Worm (Caenorhabditis elegans) whole organism, late embryonic: Measurements from ENCODE around the gene ZK686.6.

ENCODE experiments used
- C08G9.2 ChIP-seq: sonication (generic microtip); optimal IDR thresholded peaks from 2 replicates; lab custom pipeline; 2016; ENCODE audit warnings: mild to moderate bottlenecking, missing genetic modification characterization, moderate library complexity, missing compliant biosample characterization
- K09A11.1 ChIP-seq: sonication (generic microtip); optimal IDR thresholded peaks from 2 replicates; lab custom pipeline; 2017; ENCODE audit warnings: antibody characterized with exemption, mild to moderate bottlenecking, missing genetic modification characterization, missing compliant biosample characterization; ENCODE audit not compliant: insufficient read depth
- Y22D7AL.16 ChIP-seq: sonication (generic microtip); optimal IDR thresholded peaks from 2 replicates; lab custom pipeline; 2016; ENCODE audit warnings: missing genetic modification characterization, missing compliant biosample characterization
- ahr-1 ChIP-seq: sonication (generic microtip); optimal IDR thresholded peaks from 2 replicates; lab custom pipeline; 2016; ENCODE audit warnings: missing genetic modification characterization, missing compliant biosample characterization
- ceh-18 ChIP-seq: sonication (generic microtip); optimal IDR thresholded peaks from 2 replicates; lab custom pipeline; 2016; ENCODE audit warnings: missing genetic modification characterization, missing compliant biosample characterization
- ceh-2 ChIP-seq: sonication (generic microtip); optimal IDR thresholded peaks from 2 replicates; lab custom pipeline; 2016; ENCODE audit warnings: missing genotype, missing genetic modification characterization, missing compliant biosample characterization
- ceh-22 ChIP-seq: sonication (generic microtip); optimal IDR thresholded peaks from 2 replicates; lab custom pipeline; 2017; ENCODE audit warnings: missing biosample characterization, missing genetic modification characterization
- ceh-30 ChIP-seq: fragments of 150-350 bp; optimal IDR thresholded peaks from 2 replicates; lab custom pipeline; 2014; ENCODE audit warnings: missing biosample characterization, missing genetic modification characterization
- ceh-31 ChIP-seq: sonication (generic microtip); optimal IDR thresholded peaks from 2 replicates; lab custom pipeline; 2016; ENCODE audit warnings: missing genetic modification characterization, missing compliant biosample characterization
- ceh-34 ChIP-seq: sonication (generic microtip); optimal IDR thresholded peaks from 2 replicates; lab custom pipeline; 2016; ENCODE audit warnings: mild to moderate bottlenecking, missing genetic modification characterization, missing compliant biosample characterization
- ceh-45 ChIP-seq: fragments of 200-800 bp; sonication (Bioruptor generic); IDR thresholded peaks from 2 replicates; pipeline ENCODE4 v1.3.6; 2022; ENCODE audit warnings: missing genetic modification reagents, missing genetic modification characterization, missing compliant biosample characterization
- ceh-6 ChIP-seq: fragments of 200-800 bp; sonication (Bioruptor generic); optimal IDR thresholded peaks from 2 replicates; lab custom pipeline; 2018; ENCODE audit warnings: mild to moderate bottlenecking, missing genetic modification characterization, missing compliant biosample characterization
- che-1 ChIP-seq: sonication (generic microtip); optimal IDR thresholded peaks from 2 replicates; lab custom pipeline; 2016; ENCODE audit warnings: mild to moderate bottlenecking, missing genetic modification characterization, missing compliant biosample characterization
- elt-2 ChIP-seq: sonication (generic microtip); optimal IDR thresholded peaks from 2 replicates; lab custom pipeline; 2016; ENCODE audit warnings: missing genetic modification reagents, missing genetic modification characterization, missing compliant biosample characterization
- fax-1 ChIP-seq: sonication (generic microtip); optimal IDR thresholded peaks from 2 replicates; lab custom pipeline; 2016; ENCODE audit warnings: missing genotype, missing genetic modification characterization, missing compliant biosample characterization
- fkh-6 ChIP-seq: sonication (generic microtip); optimal IDR thresholded peaks from 2 replicates; lab custom pipeline; 2016; ENCODE audit warnings: missing genetic modification characterization, missing compliant biosample characterization
- hlh-13 ChIP-seq: fragments of 200-800 bp; sonication (Bioruptor generic); optimal IDR thresholded peaks from 2 replicates; lab custom pipeline; 2018; ENCODE audit warnings: mild to moderate bottlenecking, missing genetic modification characterization, missing compliant biosample characterization
- hlh-30 ChIP-seq: sonication (generic microtip); optimal IDR thresholded peaks from 2 replicates; lab custom pipeline; 2017; ENCODE audit warnings: antibody characterized with exemption, missing genetic modification characterization, missing compliant biosample characterization; ENCODE audit not compliant: insufficient read depth
- hlh-6 ChIP-seq: sonication (generic microtip); optimal IDR thresholded peaks from 2 replicates; lab custom pipeline; 2016; ENCODE audit warnings: missing genotype, missing genetic modification characterization, missing compliant biosample characterization
- hlh-8 ChIP-seq: sonication (generic microtip); optimal IDR thresholded peaks from 2 replicates; lab custom pipeline; 2016; ENCODE audit warnings: missing genotype, missing genetic modification characterization, missing compliant biosample characterization
- lim-6 ChIP-seq: sonication (generic microtip); optimal IDR thresholded peaks from 2 replicates; lab custom pipeline; 2016; ENCODE audit warnings: missing genetic modification characterization, missing compliant biosample characterization
- lin-11 ChIP-seq: fragments of 200-800 bp; sonication (Bioruptor generic); optimal IDR thresholded peaks from 2 replicates; lab custom pipeline; 2018; ENCODE audit warnings: mild to moderate bottlenecking, missing genetic modification characterization, missing compliant biosample characterization
- mec-3 ChIP-seq: sonication (generic microtip); optimal IDR thresholded peaks from 2 replicates; lab custom pipeline; 2016; ENCODE audit warnings: borderline replicate concordance, missing genetic modification characterization, missing compliant biosample characterization
- nfya-1 ChIP-seq: sonication (generic microtip); optimal IDR thresholded peaks from 2 replicates; lab custom pipeline; 2017; ENCODE audit warnings: missing genetic modification characterization, mild to moderate bottlenecking, missing compliant biosample characterization, antibody characterized with exemption, moderate library complexity
- odd-2 ChIP-seq: sonication (generic microtip); optimal IDR thresholded peaks from 2 replicates; lab custom pipeline; 2017; ENCODE audit warnings: antibody characterized with exemption, mild to moderate bottlenecking, missing genetic modification characterization, missing compliant biosample characterization
- pax-1 ChIP-seq: fragments of 150-350 bp; optimal IDR thresholded peaks from 2 replicates; lab custom pipeline; 2014; ENCODE audit warnings: missing biosample characterization, missing genetic modification characterization
- pha-2 ChIP-seq: sonication (generic microtip); optimal IDR thresholded peaks from 2 replicates; lab custom pipeline; 2017; ENCODE audit warnings: mild to moderate bottlenecking, missing genetic modification characterization, missing compliant biosample characterization
- pha-4 ChIP-seq: fragments of 150-350 bp; optimal IDR thresholded peaks from 2 replicates; lab custom pipeline; 2018; ENCODE audit warnings: missing biosample characterization, missing genetic modification reagents, missing genetic modification characterization
- pqm-1 ChIP-seq: sonication (generic microtip); optimal IDR thresholded peaks from 2 replicates; lab custom pipeline; 2016; ENCODE audit warnings: missing genetic modification characterization, missing compliant biosample characterization
- rnt-1 ChIP-seq: sonication (generic microtip); optimal IDR thresholded peaks from 2 replicates; lab custom pipeline; 2016; ENCODE audit warnings: missing genetic modification characterization, missing compliant biosample characterization
- sdc-2 ChIP-seq: sonication (generic microtip); optimal IDR thresholded peaks from 2 replicates; lab custom pipeline; 2016; ENCODE audit warnings: missing genotype, missing genetic modification characterization, missing compliant biosample characterization
- ttx-3 ChIP-seq: sonication (generic microtip); optimal IDR thresholded peaks from 2 replicates; lab custom pipeline; 2016; ENCODE audit warnings: missing genetic modification reagents, missing genetic modification characterization, missing compliant biosample characterization
- unc-86 ChIP-seq: sonication (generic microtip); optimal IDR thresholded peaks from 2 replicates; lab custom pipeline; 2016; ENCODE audit warnings: missing genetic modification characterization, missing compliant biosample characterization
- ztf-16 ChIP-seq: sonication (generic microtip); optimal IDR thresholded peaks from 2 replicates; lab custom pipeline; 2017; ENCODE audit warnings: missing genetic modification characterization, missing compliant biosample characterization

Gene ZK686.6

DNA sequence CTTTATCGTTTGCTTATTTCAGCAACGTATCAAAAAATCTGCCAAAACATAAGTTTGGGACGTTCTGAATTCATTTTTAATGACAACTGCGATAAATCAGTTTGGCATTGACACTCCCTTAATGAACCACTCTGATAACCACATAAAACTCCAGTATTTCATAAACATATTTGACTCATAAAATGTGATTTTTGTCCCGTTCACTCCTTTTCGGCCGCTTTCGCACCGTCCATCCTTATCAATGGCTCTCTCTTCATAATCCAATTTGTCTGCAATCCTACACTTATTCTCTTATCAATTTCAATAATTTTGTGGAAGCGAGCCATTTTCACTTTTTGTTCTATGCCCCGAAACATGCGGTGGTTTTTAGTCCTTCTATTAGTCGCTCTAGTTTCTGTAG is 14.2 kb downstream of the ZK686.6 start, which contains the start of gene pcp-1:
pcp-1 (plus strand) TSS at position 342 of the 400 bp plus-strand sequence.
- TF ChIP-seq K09A11.1 (no peak), che-1 (tag; lab: Kevin White, UChicago) (no peak), ceh-6 (GFP tag; lab: Kevin White, UChicago) (no peak), hlh-6 (tag; lab: Kevin White, UChicago) (no peak), elt-2 (tag; lab: Kevin White, UChicago) (peak; percentile 25), rnt-1 (tag; lab: Kevin White, UChicago) (no peak), Y22D7AL.16 (tag; lab: Kevin White, UChicago) (no peak)

ce11 chrIII:7754348-7754747 is 18.5 kb downstream of the ZK686.6 start, which contains the start of gene cdh-3:
Gene cdh-3, minus strand, starts transcription at chrIII:7754448.
- no peak for TF ChIP-seq ceh-30
- TF ChIP-seq ztf-16 (tag; lab: Kevin White, UChicago), result no peak
- no peak for TF ChIP-seq fkh-6 (tag; lab: Kevin White, UChicago)
- no peak for TF ChIP-seq rnt-1 (tag; lab: Kevin White, UChicago)
- no peak for TF ChIP-seq ceh-31 (tag; lab: Kevin White, UChicago)
- TF ChIP-seq ttx-3 (tag; lab: Kevin White, UChicago), result no peak
- no peak for TF ChIP-seq unc-86

DNA sequence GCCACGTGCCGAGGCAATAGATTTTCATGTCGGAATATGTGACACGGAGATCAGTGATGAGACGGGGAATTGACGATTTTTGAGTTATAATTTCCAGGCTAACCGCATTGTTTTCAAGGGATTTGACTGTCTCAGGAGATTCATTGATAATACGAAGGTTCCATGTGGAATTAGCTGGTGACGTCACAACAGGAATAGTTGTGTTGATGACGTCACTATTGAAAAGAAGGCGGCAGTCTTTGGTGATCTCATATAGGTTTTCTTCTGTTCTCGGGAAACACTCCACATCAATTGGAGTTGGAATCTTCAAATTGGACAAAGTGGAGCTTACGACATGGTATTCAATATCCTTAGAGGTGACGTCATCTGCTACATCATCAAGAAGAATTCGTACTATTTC is 29.6 kb downstream of the ZK686.6 start:
- TF ChIP-seq K09A11.1 (no peak), Y22D7AL.16 (tag; lab: Kevin White, UChicago) (no peak), nfya-1 (tag; lab: Kevin White, UChicago) (no peak), ahr-1 (tag; lab: Kevin White, UChicago) (no peak), ceh-18 (tag; lab: Kevin White, UChicago) (no peak), hlh-13 (GFP tag; lab: Kevin White, UChicago) (no peak), elt-2 (tag; lab: Kevin White, UChicago) (no peak), che-1 (tag; lab: Kevin White, UChicago) (no peak), fkh-6 (tag; lab: Kevin White, UChicago) (no peak), sdc-2 (no peak), lim-6 (tag; lab: Kevin White, UChicago) (no peak), hlh-30 (tag; lab: Kevin White, UChicago) (no peak), ceh-45 (GFP tag; lab: Robert Waterston, UW) (no peak), odd-2 (tag; lab: Kevin White, UChicago) (no peak), fax-1 (tag; lab: Kevin White, UChicago) (no peak), pha-2 (tag; lab: Kevin White, UChicago) (no peak), ceh-22 (tag; lab: Kevin White, UChicago) (no peak), C08G9.2 (tag; lab: Kevin White, UChicago) (no peak), ceh-34 (tag; lab: Kevin White, UChicago) (no peak), ztf-16 (tag; lab: Kevin White, UChicago) (no peak)
- TF ChIP-seq, all 69 proteins: peak for 0

DNA sequence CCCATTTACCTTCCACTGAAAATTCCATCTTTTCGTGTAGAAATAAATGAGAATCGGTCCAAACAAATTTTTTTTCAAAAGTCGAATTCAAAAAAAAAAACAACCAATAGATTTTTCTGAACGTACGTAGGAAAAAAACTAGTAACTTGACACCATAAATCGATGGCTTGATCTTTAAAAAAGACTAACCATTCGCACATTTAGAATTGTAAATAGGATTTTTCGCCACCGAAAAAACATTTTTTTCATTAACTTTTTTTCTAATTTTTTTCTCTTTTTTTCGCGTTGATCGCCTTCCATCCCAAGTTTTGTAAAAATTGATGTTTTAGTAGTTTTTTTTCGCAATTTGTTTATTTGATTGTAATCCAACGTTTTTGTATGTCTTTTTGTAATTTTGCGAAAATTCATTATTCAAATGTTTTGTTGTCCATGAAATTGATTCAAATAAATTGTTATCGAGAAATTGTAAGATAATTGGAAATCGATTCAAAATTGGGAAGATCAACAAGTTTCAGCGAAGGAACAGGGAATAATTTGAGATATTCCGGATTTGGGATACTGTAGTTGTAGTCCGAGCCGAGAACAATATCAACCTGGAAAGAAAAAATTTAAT is 35.0 kb downstream of the ZK686.6 start:
- TF ChIP-seq ceh-34 (tag; lab: Kevin White, UChicago) (peak; percentile 19), ttx-3 (tag; lab: Kevin White, UChicago) (no peak)
- TF ChIP-seq, all 69 proteins: peak for 1

ce11 chrIII:7736806-7737205 is 36.0 kb downstream of the ZK686.6 start:
- no peak for TF ChIP-seq pqm-1 (tag; lab: Kevin White, UChicago)
- TF ChIP-seq pha-2 (tag; lab: Kevin White, UChicago), result peak; percentile 25

- no peak for TF ChIP-seq lin-11
- no peak for TF ChIP-seq hlh-8 (tag; lab: Kevin White, UChicago)
- TF ChIP-seq pax-1, result no peak
- TF ChIP-seq pha-4 (tag; lab: Kevin White, UChicago), result no peak
- no peak for TF ChIP-seq ceh-2 (tag; lab: Kevin White, UChicago)
- TF ChIP-seq mec-3 (tag; lab: Kevin White, UChicago), result no peak
- TF ChIP-seq, all 69 proteins: peak for 0
Observed at ce11 chrIII:7736003-7736402, 36.8 kb downstream of the ZK686.6 start.
